Fruit fly (Drosophila melanogaster) whole organism, embryonic: ENCODE results near the gene CG12118.

Experiments used
- B-H2 ChIP-seq: fragments of 200-800 bp; sonication (Bioruptor generic); optimal IDR thresholded peaks from 2 replicates; lab custom pipeline; 2018; ENCODE audit warnings: missing biosample characterization, mild to moderate bottlenecking, missing genetic modification characterization
- Blimp-1 ChIP-seq: fragments of 200-800 bp; sonication (Bioruptor generic); optimal IDR thresholded peaks from 3 replicates; lab custom pipeline; 2018; ENCODE audit warnings: missing biosample characterization, missing genetic modification characterization, mild to moderate bottlenecking, moderate library complexity, missing genetic modification reagents
- CG10366 ChIP-seq: fragments of 200-800 bp; sonication (Bioruptor generic); IDR thresholded peaks from 2 replicates; pipeline ENCODE4 v1.3.6; 2022; ENCODE audit warnings: missing biosample characterization, missing genetic modification characterization
- CG12769 ChIP-seq: fragments of 200-800 bp; sonication (Bioruptor generic); optimal IDR thresholded peaks from 2 replicates; lab custom pipeline; 2019; ENCODE audit warnings: missing biosample characterization, mild to moderate bottlenecking, missing genetic modification characterization, moderate library complexity
- CG13296 ChIP-seq: fragments of 200-800 bp; sonication (Bioruptor generic); optimal IDR thresholded peaks from 3 replicates; lab custom pipeline; 2018; ENCODE audit warnings: missing biosample characterization, mild to moderate bottlenecking, missing genetic modification characterization
- CG14014 ChIP-seq: fragments of 200-800 bp; sonication (Bioruptor generic); IDR thresholded peaks from 2 replicates; pipeline ENCODE4 v1.3.6; 2022; ENCODE audit warnings: missing biosample characterization, missing genetic modification characterization
- CG14667 ChIP-seq: fragments of 200-800 bp; sonication (Bioruptor generic); IDR thresholded peaks from 2 replicates; pipeline ENCODE4 v1.3.6; 2022; ENCODE audit warnings: missing biosample characterization, missing genetic modification characterization
- CG15479 ChIP-seq: fragments of 200-800 bp; sonication (Bioruptor generic); optimal IDR thresholded peaks from 3 replicates; lab custom pipeline; 2019; ENCODE audit warnings: missing biosample characterization, mild to moderate bottlenecking, missing genetic modification characterization, moderate library complexity
- CG16863 ChIP-seq: fragments of 200-800 bp; sonication (Bioruptor generic); optimal IDR thresholded peaks from 3 replicates; lab custom pipeline; 2016; ENCODE audit warnings: missing biosample characterization, missing genetic modification characterization
- CG17359 ChIP-seq: fragments of 200-800 bp; sonication (Bioruptor generic); optimal IDR thresholded peaks from 3 replicates; lab custom pipeline; 2018; ENCODE audit warnings: missing biosample characterization, mild to moderate bottlenecking, missing genetic modification characterization, moderate library complexity
- CG17568 ChIP-seq: fragments of 200-800 bp; sonication (Bioruptor generic); optimal IDR thresholded peaks from 2 replicates; lab custom pipeline; 2018; ENCODE audit warnings: missing biosample characterization, mild to moderate bottlenecking, missing genetic modification characterization, moderate library complexity
- CG2712 ChIP-seq: fragments of 200-800 bp; optimal IDR thresholded peaks from 3 replicates; lab custom pipeline; 2019; ENCODE audit warnings: missing biosample characterization, mild to moderate bottlenecking, missing genetic modification characterization, moderate library complexity
- CG3065 ChIP-seq: fragments of 200-800 bp; sonication (Bioruptor generic); optimal IDR thresholded peaks from 2 replicates; lab custom pipeline; 2016; ENCODE audit warnings: missing biosample characterization, missing genetic modification characterization
- CG31388 ChIP-seq: fragments of 200-800 bp; sonication (Bioruptor generic); optimal IDR thresholded peaks from 2 replicates; lab custom pipeline; 2016; ENCODE audit warnings: missing biosample characterization, missing genetic modification characterization
- CG34376 ChIP-seq: fragments of 200-800 bp; sonication (Bioruptor generic); optimal IDR thresholded peaks from 2 replicates; lab custom pipeline; 2018; ENCODE audit warnings: missing biosample characterization, mild to moderate bottlenecking, missing genetic modification characterization
- CG6813 ChIP-seq: fragments of 200-800 bp; sonication (Bioruptor generic); optimal IDR thresholded peaks from 2 replicates; lab custom pipeline; 2017; ENCODE audit warnings: missing biosample characterization, missing genetic modification characterization, mild to moderate bottlenecking, moderate library complexity, missing genetic modification reagents
- CG7963 ChIP-seq: fragments of 200-800 bp; sonication (Bioruptor generic); IDR thresholded peaks from 3 replicates; pipeline ENCODE4 v1.3.6; 2022; ENCODE audit warnings: missing biosample characterization, missing genetic modification characterization; ENCODE audit not compliant: partially characterized antibody
- Ets65A ChIP-seq: fragments of 200-800 bp; sonication (Bioruptor generic); peaks from one replicate; lab custom pipeline; 2016; ENCODE audit warnings: missing biosample characterization, missing genetic modification characterization
- Hey ChIP-seq: fragments of 200-800 bp; sonication (Bioruptor generic); optimal IDR thresholded peaks from 3 replicates; lab custom pipeline; 2018; ENCODE audit warnings: missing biosample characterization, mild to moderate bottlenecking, missing genetic modification characterization
- Hr78 ChIP-seq, 2 experiments: fragments of 200-800 bp in 1 of 2; fragments of >200 bp in 1 of 2; sonication (Bioruptor generic) in 1 of 2; optimal IDR thresholded peaks; 2 replicates each; lab custom pipeline; 2017 to 2019; ENCODE audit warnings: missing biosample characterization in 2 of 2, missing genetic modification characterization in 2 of 2, mild to moderate bottlenecking in 1 of 2, moderate library complexity in 1 of 2
- NK7.1 ChIP-seq: fragments of 200-800 bp; sonication (Bioruptor generic); optimal IDR thresholded peaks from 3 replicates; lab custom pipeline; 2016; ENCODE audit warnings: missing biosample characterization, missing genetic modification characterization
- Pdp1 ChIP-seq, 2 experiments: fragments of 200-800 bp; sonication (Bioruptor generic); optimal IDR thresholded peaks; 3 replicates each; lab custom pipeline; 2016; ENCODE audit warnings: missing biosample characterization in 2 of 2, missing genetic modification characterization in 2 of 2, mild to moderate bottlenecking in 1 of 2, moderate library complexity in 1 of 2
- TFAM ChIP-seq: fragments of 200-800 bp; sonication (Bioruptor generic); optimal IDR thresholded peaks from 2 replicates; lab custom pipeline; 2017; ENCODE audit warnings: missing biosample characterization, missing genetic modification characterization, inconsistent platforms
- ac ChIP-seq: fragments of 200-800 bp; sonication (Bioruptor generic); optimal IDR thresholded peaks from 3 replicates; lab custom pipeline; 2017; ENCODE audit warnings: missing biosample characterization, mild to moderate bottlenecking, missing genetic modification characterization
- bbx ChIP-seq: fragments of 200-800 bp; sonication (Bioruptor generic); IDR thresholded peaks from 2 replicates; pipeline ENCODE4 v1.3.6; 2022; ENCODE audit warnings: missing biosample characterization, missing genetic modification characterization; ENCODE audit not compliant: partially characterized antibody
- cwo ChIP-seq: fragments of 200-800 bp; sonication (Bioruptor generic); optimal IDR thresholded peaks from 3 replicates; lab custom pipeline; 2017; ENCODE audit warnings: missing biosample characterization, missing genetic modification characterization, mild to moderate bottlenecking, moderate library complexity, missing genetic modification reagents
- da ChIP-seq: fragments of 200-800 bp; sonication (Bioruptor generic); optimal IDR thresholded peaks from 2 replicates; lab custom pipeline; 2016; ENCODE audit warnings: missing biosample characterization, missing genetic modification characterization
- esg ChIP-seq: fragments of 200-800 bp; sonication (Bioruptor generic); conservative IDR thresholded peaks from 2 replicates; pipeline ENCODE4 v1.3.6; 2022; ENCODE audit warnings: missing biosample characterization, missing genetic modification characterization
- eyg ChIP-seq: fragments of 200-800 bp; sonication (Bioruptor generic); optimal IDR thresholded peaks from 3 replicates; lab custom pipeline; 2016; ENCODE audit warnings: missing biosample characterization, missing genetic modification characterization
- ftz-f1 ChIP-seq: fragments of 200-800 bp; sonication (Bioruptor generic); optimal IDR thresholded peaks from 2 replicates; lab custom pipeline; 2016; ENCODE audit warnings: missing biosample characterization, missing genetic modification characterization
- grn ChIP-seq: fragments of 200-800 bp; sonication (Bioruptor generic); optimal IDR thresholded peaks from 3 replicates; lab custom pipeline; 2017; ENCODE audit warnings: missing biosample characterization, missing genetic modification characterization
- mld ChIP-seq: fragments of 200-800 bp; sonication (Bioruptor generic); IDR thresholded peaks from 3 replicates; pipeline ENCODE4 v1.3.6; 2022; ENCODE audit warnings: missing biosample characterization, missing genetic modification characterization; ENCODE audit not compliant: partially characterized antibody
- pita ChIP-seq: fragments of 200-800 bp; sonication (Bioruptor generic); optimal IDR thresholded peaks from 2 replicates; lab custom pipeline; 2017; ENCODE audit warnings: missing biosample characterization, mild to moderate bottlenecking, missing genetic modification characterization
- pum ChIP-seq: fragments of 200-800 bp; sonication (Bioruptor generic); optimal IDR thresholded peaks from 2 replicates; lab custom pipeline; 2016; ENCODE audit warnings: missing biosample characterization, missing genetic modification characterization
- sd ChIP-seq: fragments of 200-800 bp; sonication (Bioruptor generic); optimal IDR thresholded peaks from 3 replicates; lab custom pipeline; 2018; ENCODE audit warnings: missing biosample characterization, mild to moderate bottlenecking, missing genetic modification characterization, moderate library complexity
- sens-2 ChIP-seq: fragments of 200-800 bp; sonication (Bioruptor generic); IDR thresholded peaks from 2 replicates; pipeline ENCODE4 v1.3.6; 2022; ENCODE audit warnings: missing biosample characterization, missing genetic modification characterization
- sima ChIP-seq: fragments of 200-800 bp; sonication (Bioruptor generic); optimal IDR thresholded peaks from 2 replicates; lab custom pipeline; 2016; ENCODE audit warnings: missing biosample characterization, missing genetic modification characterization
- sug ChIP-seq: fragments of 200-800 bp; optimal IDR thresholded peaks from 2 replicates; lab custom pipeline; 2019; ENCODE audit warnings: missing biosample characterization, mild to moderate bottlenecking, missing genetic modification characterization, moderate library complexity
- tna ChIP-seq: fragments of 200-800 bp; sonication (Bioruptor generic); IDR thresholded peaks from 2 replicates; pipeline ENCODE4 v1.3.6; 2022; ENCODE audit warnings: missing biosample characterization, missing genetic modification characterization; ENCODE audit not compliant: partially characterized antibody
- vnd ChIP-seq: fragments of 200-800 bp; sonication (Bioruptor generic); IDR thresholded peaks from 3 replicates; pipeline ENCODE4 v1.3.6; 2022; ENCODE audit warnings: missing biosample characterization, missing genetic modification characterization; ENCODE audit not compliant: partially characterized antibody

CG12118 gene

dm6 chrX:9200234-9200633 is 4.0 kb upstream of the CG12118 start (continued):
- TF ChIP-seq NK7.1: no peak
- peak; percentile 74 for TF ChIP-seq ftz-f1
- no peak for TF ChIP-seq CG31388
- no peak for TF ChIP-seq CG3065 (GFP tag; lab: Kevin White, UChicago)
- no peak for TF ChIP-seq mld (GFP tag; lab: Robert Waterston, UW)
- TF ChIP-seq CG14667 (GFP tag; lab: Robert Waterston, UW): no peak
- TF ChIP-seq pum (GFP tag; lab: Kevin White, UChicago): no peak
- TF ChIP-seq CG14014 (GFP tag; lab: Robert Waterston, UW): no peak
- TF ChIP-seq Ets65A: no peak
- TF ChIP-seq Blimp-1 (GFP tag; lab: Kevin White, UChicago): no peak
- no peak for TF ChIP-seq B-H2
- TF ChIP-seq CG17568 (GFP tag; lab: Kevin White, UChicago): no peak
- TF ChIP-seq CG34376: peak; percentile 70
- TF ChIP-seq Hey (tag; lab: Kevin White, UChicago): peak; percentile 0
- no peak for TF ChIP-seq eyg (GFP tag; lab: Kevin White, UChicago)
- no peak for TF ChIP-seq CG16863 (GFP tag; lab: Kevin White, UChicago)
- peak; percentile 2 for TF ChIP-seq CG12769 (tag; lab: Kevin White, UChicago)
- TF ChIP-seq grn (GFP tag; lab: Kevin White, UChicago): peak; percentile 84
- TF ChIP-seq tna (GFP tag; lab: Robert Waterston, UW): peak; percentile 12; the same call in 1 of the 2 replicates
- no peak for TF ChIP-seq da
- TF ChIP-seq Pdp1 (GFP tag; optimal IDR thresholded peaks at IDR 0.05; lab: Kevin White, UChicago): peak in 1 of 2 experiments; percentile 8
- peak; percentile 6 for TF ChIP-seq sd
- peak; percentile 99 for TF ChIP-seq sug (tag; lab: Kevin White, UChicago)
- peak; percentile 20 for TF ChIP-seq cwo (GFP tag; lab: Kevin White, UChicago)
- no peak for TF ChIP-seq bbx (GFP tag; lab: Robert Waterston, UW)
- no peak for TF ChIP-seq TFAM (GFP tag; lab: Kevin White, UChicago)
- no peak for TF ChIP-seq CG2712
- no peak for TF ChIP-seq esg
- no peak for TF ChIP-seq CG6813 (GFP tag; lab: Kevin White, UChicago)
- no peak for TF ChIP-seq CG7963 (GFP tag; lab: Robert Waterston, UW)
- no peak for TF ChIP-seq CG13296 (GFP tag; lab: Kevin White, UChicago)

dm6 chrX:9195311-9195710 is 903 bp downstream of the CG12118 start:
- no peak for TF ChIP-seq CG15479
- no peak for TF ChIP-seq vnd (GFP tag; lab: Robert Waterston, UW)
- no peak for TF ChIP-seq ac (GFP tag; lab: Kevin White, UChicago)
- TF ChIP-seq Hr78 (GFP tag; optimal IDR thresholded peaks at IDR 0.05; lab: Kevin White, UChicago): no peak
- TF ChIP-seq CG17359: no peak
- TF ChIP-seq CG14014 (GFP tag; lab: Robert Waterston, UW): no peak
- TF ChIP-seq sens-2 (GFP tag; lab: Robert Waterston, UW): no peak
- no peak for TF ChIP-seq pita (GFP tag; lab: Kevin White, UChicago)
- TF ChIP-seq sima (GFP tag; lab: Kevin White, UChicago): no peak
- no peak for TF ChIP-seq mld (GFP tag; lab: Robert Waterston, UW)
- no peak for TF ChIP-seq CG10366 (GFP tag; lab: Robert Waterston, UW)
- TF ChIP-seq, all 482 proteins: peak for 0
